Worm (Caenorhabditis elegans) whole organism, L1 larva: Measurements from ENCODE around the gene H43I07.1.

Experiments used
- C16A3.4 ChIP-seq: fragments of 150-350 bp; optimal IDR thresholded peaks from 2 replicates; lab custom pipeline; 2014; ENCODE audit warnings: missing biosample characterization, missing genetic modification characterization
- F16B12.6 ChIP-seq: fragments of 150-350 bp; optimal IDR thresholded peaks from 2 replicates; lab custom pipeline; 2014; ENCODE audit warnings: missing biosample characterization, missing genetic modification characterization
- Y116A8C.19 ChIP-seq: sonication (generic microtip); optimal IDR thresholded peaks from 2 replicates; lab custom pipeline; 2016; ENCODE audit warnings: missing compliant biosample characterization, missing genetic modification characterization, borderline replicate concordance
- aha-1 ChIP-seq: fragments of 150-350 bp; optimal IDR thresholded peaks from 2 replicates; lab custom pipeline; 2014; ENCODE audit warnings: missing biosample characterization, missing genetic modification characterization
- ceh-63 ChIP-seq: fragments of 200-800 bp; sonication (Bioruptor generic); optimal IDR thresholded peaks from 2 replicates; lab custom pipeline; 2018; ENCODE audit warnings: mild to moderate bottlenecking, missing genetic modification characterization, missing compliant biosample characterization
- ceh-8 ChIP-seq: fragments of 200-800 bp; sonication (Bioruptor generic); optimal IDR thresholded peaks from 2 replicates; lab custom pipeline; 2018; ENCODE audit warnings: mild to moderate bottlenecking, missing genetic modification characterization, moderate library complexity, missing compliant biosample characterization
- ceh-82 ChIP-seq, 3 experiments: fragments of 150-350 bp in 1 of 3; sonication (generic microtip) in 2 of 3; optimal IDR thresholded peaks; 2 replicates each; lab custom pipeline; 2014 to 2017; ENCODE audit warnings: missing biosample characterization in 3 of 3, missing genetic modification characterization in 3 of 3
- ceh-88 ChIP-seq: fragments of 200-800 bp; sonication (Bioruptor generic); IDR thresholded peaks from 2 replicates; pipeline ENCODE4 v1.3.6; 2022; ENCODE audit warnings: missing genetic modification characterization, missing compliant biosample characterization
- ces-1 ChIP-seq: fragments of 150-350 bp; optimal IDR thresholded peaks from 2 replicates; lab custom pipeline; 2014; ENCODE audit warnings: missing biosample characterization, missing genetic modification reagents, missing genetic modification characterization
- dpl-1 ChIP-seq, 3 experiments: fragments of 150-350 bp in 2 of 3; sonication (generic microtip) in 1 of 3; optimal IDR thresholded peaks; 2 replicates each; lab custom pipeline; 2014 to 2017; ENCODE audit warnings: missing biosample characterization in 3 of 3, missing genetic modification characterization in 3 of 3, missing genetic modification reagents in 3 of 3
- dsc-1 ChIP-seq: sonication (generic microtip); optimal IDR thresholded peaks from 2 replicates; lab custom pipeline; 2016; ENCODE audit warnings: mild to moderate bottlenecking, missing genetic modification characterization, missing compliant biosample characterization
- efl-1 ChIP-seq, 4 experiments: fragments of 150-350 bp; optimal IDR thresholded peaks in 3 of 4; peaks in 1 of 4; 1 replicate in 1 of 4; 2 replicates in 3 of 4; lab custom pipeline; 2014; ENCODE audit warnings: missing biosample characterization in 2 of 4, missing genetic modification characterization in 2 of 4, missing genetic modification reagents in 2 of 4
- egl-13 ChIP-seq: sonication (generic microtip); optimal IDR thresholded peaks from 2 replicates; lab custom pipeline; 2016; ENCODE audit warnings: missing genotype, missing genetic modification reagents, missing genetic modification characterization, missing compliant biosample characterization
- elt-3 ChIP-seq, 6 experiments: fragments of 150-350 bp in 1 of 6; sonication (generic microtip); optimal IDR thresholded peaks; 2 replicates each; lab custom pipeline; 2017 to 2018; ENCODE audit warnings: missing biosample characterization in 6 of 6, missing genetic modification characterization in 6 of 6, inconsistent platforms in 1 of 6
- fkh-10 ChIP-seq: sonication (generic microtip); optimal IDR thresholded peaks from 2 replicates; lab custom pipeline; 2017; ENCODE audit warnings: missing biosample characterization, missing genetic modification reagents, missing genetic modification characterization
- fkh-8 ChIP-seq: sonication (generic microtip); optimal IDR thresholded peaks from 2 replicates; lab custom pipeline; 2016; ENCODE audit warnings: mild to moderate bottlenecking, missing genetic modification characterization, missing compliant biosample characterization
- fos-1 ChIP-seq: fragments of 150-350 bp; optimal IDR thresholded peaks from 2 replicates; lab custom pipeline; 2014; ENCODE audit warnings: missing biosample characterization, missing genetic modification characterization
- hlh-17 ChIP-seq: fragments of 200-800 bp; sonication (Bioruptor generic); optimal IDR thresholded peaks from 2 replicates; lab custom pipeline; 2018; ENCODE audit warnings: missing genetic modification characterization, mild to moderate bottlenecking, missing compliant biosample characterization, moderate library complexity, borderline replicate concordance
- hlh-4 ChIP-seq: sonication (generic microtip); optimal IDR thresholded peaks from 2 replicates; lab custom pipeline; 2016; ENCODE audit warnings: mild to moderate bottlenecking, missing genetic modification characterization, missing compliant biosample characterization
- hpl-2 ChIP-seq: fragments of 150-350 bp; optimal IDR thresholded peaks from 2 replicates; lab custom pipeline; 2014; ENCODE audit warnings: missing biosample characterization, missing genetic modification reagents, missing genetic modification characterization
- irx-1 ChIP-seq: sonication (generic microtip); optimal IDR thresholded peaks from 2 replicates; lab custom pipeline; 2016; ENCODE audit warnings: missing genetic modification characterization, missing compliant biosample characterization
- isw-1 ChIP-seq: fragments of 200-800 bp; sonication (Bioruptor generic); IDR thresholded peaks from 2 replicates; pipeline ENCODE4 v1.3.6; 2022; ENCODE audit warnings: missing genetic modification characterization, missing compliant biosample characterization
- jun-1 ChIP-seq: fragments of 150-350 bp; optimal IDR thresholded peaks from 2 replicates; lab custom pipeline; 2014; ENCODE audit warnings: missing biosample characterization, missing genetic modification reagents, missing genetic modification characterization
- lin-13 ChIP-seq: fragments of 150-350 bp; optimal IDR thresholded peaks from 2 replicates; lab custom pipeline; 2014; ENCODE audit warnings: missing biosample characterization, missing genetic modification reagents, missing genetic modification characterization
- lin-15B ChIP-seq: fragments of 150-350 bp; sonication (generic microtip); optimal IDR thresholded peaks from 3 replicates; lab custom pipeline; 2014; ENCODE audit warnings: missing biosample characterization, missing genetic modification characterization
- lin-35 ChIP-seq, 2 experiments: fragments of 150-350 bp; optimal IDR thresholded peaks; 2 replicates each; lab custom pipeline; 2014; ENCODE audit warnings: missing biosample characterization in 2 of 2, missing genetic modification characterization in 2 of 2, missing genetic modification reagents in 2 of 2
- lin-39 ChIP-seq: fragments of 150-350 bp; optimal IDR thresholded peaks from 2 replicates; lab custom pipeline; 2014; ENCODE audit warnings: missing biosample characterization, missing genetic modification reagents, missing genetic modification characterization
- mab-9 ChIP-seq: fragments of 200-800 bp; sonication (Bioruptor generic); IDR thresholded peaks from 2 replicates; pipeline ENCODE4 v1.3.6; 2022; ENCODE audit warnings: missing genetic modification reagents, missing genetic modification characterization, missing compliant biosample characterization
- mef-2 ChIP-seq: fragments of 150-350 bp; optimal IDR thresholded peaks from 2 replicates; lab custom pipeline; 2014; ENCODE audit warnings: missing biosample characterization, missing genetic modification characterization
- mep-1 ChIP-seq: fragments of 150-350 bp; optimal IDR thresholded peaks from 2 replicates; lab custom pipeline; 2014; ENCODE audit warnings: missing biosample characterization, missing genetic modification characterization
- nhr-19 ChIP-seq: fragments of 200-800 bp; sonication (Bioruptor generic); conservative IDR thresholded peaks from 2 replicates; pipeline ENCODE4 v1.3.6; 2022; ENCODE audit warnings: missing genetic modification characterization, missing compliant biosample characterization
- nhr-237 ChIP-seq: fragments of 150-350 bp; optimal IDR thresholded peaks from 2 replicates; lab custom pipeline; 2014; ENCODE audit warnings: missing biosample characterization, missing genetic modification characterization
- nhr-71 ChIP-seq: sonication (generic microtip); optimal IDR thresholded peaks from 2 replicates; lab custom pipeline; 2016; ENCODE audit warnings: mild to moderate bottlenecking, missing genetic modification characterization, moderate library complexity, missing compliant biosample characterization
- pag-3 ChIP-seq: sonication (generic microtip); optimal IDR thresholded peaks from 2 replicates; lab custom pipeline; 2017; ENCODE audit warnings: missing genetic modification characterization, mild to moderate bottlenecking, missing compliant biosample characterization, antibody characterized with exemption, borderline replicate concordance; ENCODE audit not compliant: insufficient read depth
- skn-1 ChIP-seq: fragments of 150-350 bp; optimal IDR thresholded peaks from 2 replicates; lab custom pipeline; 2014; ENCODE audit warnings: missing biosample characterization, missing genetic modification characterization
- sup-37 ChIP-seq: fragments of 200-800 bp; sonication (Bioruptor generic); optimal IDR thresholded peaks from 2 replicates; lab custom pipeline; 2018; ENCODE audit warnings: mild to moderate bottlenecking, missing genetic modification characterization, missing compliant biosample characterization
- unc-130 ChIP-seq: fragments of 150-350 bp; optimal IDR thresholded peaks from 2 replicates; lab custom pipeline; 2017; ENCODE audit warnings: missing biosample characterization, missing genetic modification characterization, inconsistent platforms
- unc-98 ChIP-seq: fragments of 200-800 bp; sonication (Bioruptor generic); IDR thresholded peaks from 2 replicates; pipeline ENCODE4 v1.3.6; 2022; ENCODE audit warnings: missing genetic modification characterization, missing compliant biosample characterization
- zag-1 ChIP-seq: fragments of 150-350 bp; optimal IDR thresholded peaks from 2 replicates; lab custom pipeline; 2014; ENCODE audit warnings: missing biosample characterization, missing genetic modification characterization

Gene H43I07.1

DNA sequence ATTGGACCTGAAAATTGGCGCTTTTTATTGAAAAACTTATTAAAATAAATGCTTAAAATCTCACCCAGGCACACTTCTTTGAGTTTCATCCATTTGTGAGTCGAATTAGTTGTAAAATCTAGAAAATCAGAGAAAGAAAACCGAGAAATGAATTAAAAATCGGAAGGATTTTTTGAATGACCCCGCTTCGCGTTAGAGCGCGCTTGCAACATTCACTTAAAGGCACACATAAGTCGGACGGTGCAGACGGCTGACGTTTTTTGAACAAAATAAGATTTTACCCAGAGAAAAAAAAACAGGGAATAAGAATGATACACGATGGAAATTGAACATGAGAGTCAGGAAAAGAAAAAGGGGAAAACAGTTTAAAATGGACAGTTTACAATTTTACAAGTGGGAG, 34.9 kb upstream of the H43I07.1 start:
- TF ChIP-seq hlh-17 (GFP tag; lab: Kevin White, UChicago), result no peak
- peak; percentile 37 for TF ChIP-seq lin-15B (tag; lab: Kevin White, UChicago)
- TF ChIP-seq dpl-1 (GFP tag; optimal IDR thresholded peaks at IDR 0.05; lab: Kevin White, UChicago), result peak in 2 of 3 experiments; percentile 25 to 54
- no peak for TF ChIP-seq aha-1
- TF ChIP-seq efl-1 (optimal IDR thresholded peaks at IDR 0.05; lab: Kevin White, UChicago), result peak; percentile 29 to 31
- TF ChIP-seq efl-1 (GFP tag; optimal IDR thresholded peaks at IDR 0.05 in 1 of 2; lab: Kevin White, UChicago), result peak; percentile 41 to 94
- peak in 1 of 2 experiments; percentile 60 for TF ChIP-seq lin-35 (GFP tag; optimal IDR thresholded peaks at IDR 0.05; lab: Kevin White, UChicago)

DNA sequence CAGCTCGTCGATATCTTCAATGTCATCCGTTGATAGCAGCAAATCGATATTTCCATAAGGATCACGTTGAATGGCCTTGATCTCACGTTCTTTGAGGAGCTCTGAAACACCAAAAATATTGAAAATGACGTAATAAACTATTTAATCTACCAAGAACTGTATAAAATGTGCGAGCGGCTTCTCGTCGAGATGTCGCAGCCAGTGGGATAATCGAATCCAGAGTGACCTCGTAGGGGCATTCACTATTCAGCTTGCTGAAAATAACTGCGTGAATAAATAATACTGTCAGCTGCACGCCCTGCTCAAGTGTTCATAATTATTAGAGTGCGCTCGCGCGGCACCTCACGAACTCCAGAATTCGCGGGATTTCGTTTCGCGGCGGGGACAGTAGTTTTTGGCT, 34.4 kb upstream of the H43I07.1 start, which contains the start of gene Y45G5AM.7:
Gene Y45G5AM.7 (minus strand): TSS at position 101 of the 400 bp plus-strand sequence.
- TF ChIP-seq nhr-19 (GFP tag; lab: Robert Waterston, UW) (no peak), efl-1 (optimal IDR thresholded peaks at IDR 0.05; lab: Kevin White, UChicago) (no peak), efl-1 (GFP tag; optimal IDR thresholded peaks at IDR 0.05 in 1 of 2; lab: Kevin White, UChicago) (peak in 1 of 2 experiments; percentile 68)

DNA sequence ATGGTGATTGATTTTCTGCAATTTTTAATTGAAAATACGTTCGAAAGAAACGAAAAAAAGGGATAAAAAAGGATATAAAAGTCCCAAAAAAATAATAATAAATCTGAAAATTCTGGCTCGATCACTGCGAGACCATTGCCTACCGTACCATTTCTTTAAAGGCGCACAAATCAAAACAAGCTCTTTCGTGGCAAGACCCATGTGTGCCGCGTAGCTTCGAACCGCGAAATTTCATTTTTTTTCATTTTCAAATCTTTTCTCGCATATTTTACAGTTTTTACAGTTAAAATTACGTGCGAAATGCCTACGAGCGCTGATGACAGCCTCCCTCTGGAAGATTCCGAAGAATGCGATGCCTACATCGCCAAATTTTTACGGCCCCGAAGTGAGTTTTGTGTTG, 28.9 kb upstream of the H43I07.1 start, which contains the start of the genes coh-4 and pid-5:
Gene coh-4 (minus strand): TSS at position 17 of the 400 bp plus-strand sequence.
Gene pid-5 (plus strand): TSS at position 259 of the 400 bp plus-strand sequence.
- TF ChIP-seq pag-3 (tag; lab: Kevin White, UChicago) (no peak), lin-13 (no peak), irx-1 (tag; lab: Kevin White, UChicago) (no peak), dsc-1 (tag; lab: Kevin White, UChicago) (no peak), nhr-71 (no peak), ceh-63 (GFP tag; lab: Kevin White, UChicago) (no peak), lin-35 (GFP tag; optimal IDR thresholded peaks at IDR 0.05; lab: Kevin White, UChicago) (no peak), Y116A8C.19 (tag; lab: Kevin White, UChicago) (no peak), isw-1 (GFP tag; lab: Robert Waterston, UW) (no peak), lin-39 (tag; lab: Kevin White, UChicago) (no peak)

DNA sequence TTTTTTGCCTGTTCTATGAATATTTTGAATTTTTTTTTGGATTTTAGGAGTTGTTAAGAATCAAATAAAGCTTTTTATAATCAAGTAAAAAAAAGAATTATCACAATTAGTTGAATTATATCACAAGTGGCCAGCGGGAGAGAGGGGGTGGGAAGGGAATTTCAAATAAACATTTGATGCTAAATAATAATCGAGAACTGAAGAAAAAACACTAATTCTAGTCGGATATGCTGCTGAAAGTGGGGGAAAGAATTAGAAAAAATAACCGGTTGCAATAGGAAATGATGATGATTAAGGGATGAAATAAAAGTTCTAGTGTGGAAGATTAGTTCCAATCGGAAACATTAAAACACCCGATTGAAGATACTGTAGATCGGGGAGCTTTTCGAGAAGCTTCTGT, 23.2 kb upstream of the H43I07.1 start:
- TF ChIP-seq skn-1, result no peak
- no peak for TF ChIP-seq mab-9 (GFP tag; lab: Robert Waterston, UW)
- TF ChIP-seq fos-1 (tag; lab: Kevin White, UChicago), result no peak
- TF ChIP-seq fkh-8 (tag; lab: Kevin White, UChicago), result no peak
- no peak for TF ChIP-seq F16B12.6 (tag; lab: Kevin White, UChicago)
- no peak for TF ChIP-seq ceh-8
- TF ChIP-seq egl-13, result no peak
- no peak for TF ChIP-seq nhr-237 (tag; lab: Kevin White, UChicago)
- TF ChIP-seq hpl-2, result no peak
- no peak for TF ChIP-seq fkh-10
- TF ChIP-seq jun-1 (tag; lab: Kevin White, UChicago), result no peak
- TF ChIP-seq aha-1, result no peak
- no peak for TF ChIP-seq C16A3.4 (tag; lab: Kevin White, UChicago)
- TF ChIP-seq hlh-4, result no peak
- TF ChIP-seq mef-2 (tag; lab: Kevin White, UChicago), result no peak
- no peak for TF ChIP-seq elt-3 (tag; optimal IDR thresholded peaks at IDR 0.05; lab: Kevin White, UChicago)

DNA sequence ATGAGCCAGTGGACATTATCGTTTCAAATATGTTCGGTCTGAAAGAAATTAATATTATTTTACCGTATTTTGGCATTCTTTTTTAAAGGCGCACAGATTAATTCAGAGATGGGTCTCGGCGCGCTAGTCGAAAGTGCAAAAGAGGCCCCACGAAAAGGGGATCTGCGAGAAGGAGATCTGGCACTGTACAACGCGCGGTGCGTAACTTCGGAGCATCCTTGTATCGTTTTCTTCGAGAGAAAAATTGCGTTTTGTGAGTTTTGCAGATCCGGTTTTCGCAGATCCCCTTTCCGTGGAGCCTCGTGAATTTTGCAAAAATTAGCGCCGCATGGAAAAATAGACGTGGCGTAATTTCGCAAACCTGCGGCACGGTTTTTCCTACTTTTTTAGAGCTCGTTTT, 22.8 kb upstream of the H43I07.1 start:
- TF ChIP-seq unc-98 (GFP tag; lab: Robert Waterston, UW) (no peak), zag-1 (tag; lab: Kevin White, UChicago) (no peak), ces-1 (GFP tag; lab: Kevin White, UChicago) (no peak), efl-1 (optimal IDR thresholded peaks at IDR 0.05; lab: Kevin White, UChicago) (no peak), efl-1 (GFP tag; optimal IDR thresholded peaks at IDR 0.05 in 1 of 2; lab: Kevin White, UChicago) (no peak), nhr-71 (no peak), sup-37 (GFP tag; lab: Kevin White, UChicago) (no peak), elt-3 (tag; optimal IDR thresholded peaks at IDR 0.05; lab: Kevin White, UChicago) (no peak), ceh-82 (tag; optimal IDR thresholded peaks at IDR 0.05; lab: Kevin White, UChicago) (no peak), mep-1 (no peak), unc-130 (no peak), ceh-88 (GFP tag; lab: Robert Waterston, UW) (no peak)
- TF ChIP-seq, all 84 proteins: peak for 0
